Worm (Caenorhabditis elegans) whole organism, young adult: Measurements from ENCODE around the gene T02C1.2.

Source experiments
- B0035.1 ChIP-seq: sonication (generic microtip); optimal IDR thresholded peaks from 2 replicates; lab custom pipeline; 2016; ENCODE audit warnings: missing genetic modification characterization, mild to moderate bottlenecking, missing compliant biosample characterization, missing genotype, missing genetic modification reagents
- Y56A3A.18 ChIP-seq: fragments of 200-800 bp; sonication (Bioruptor generic); IDR thresholded peaks from 2 replicates; pipeline ENCODE4 v1.3.6; 2022; ENCODE audit warnings: missing genetic modification reagents, missing genetic modification characterization, missing compliant biosample characterization
- fkh-3 ChIP-seq: sonication (generic microtip); optimal IDR thresholded peaks from 2 replicates; lab custom pipeline; 2016; ENCODE audit warnings: mild to moderate bottlenecking, missing genetic modification characterization, missing compliant biosample characterization
- lin-26 ChIP-seq: fragments of 200-800 bp; sonication (Bioruptor generic); IDR thresholded peaks from 2 replicates; pipeline ENCODE4 v1.3.6; 2022; ENCODE audit warnings: missing genetic modification reagents, missing genetic modification characterization, missing compliant biosample characterization
- nhr-90 ChIP-seq: sonication (generic microtip); optimal IDR thresholded peaks from 2 replicates; lab custom pipeline; 2016; ENCODE audit warnings: missing genotype, mild to moderate bottlenecking, missing genetic modification characterization, missing compliant biosample characterization

- TF ChIP-seq lin-26 (GFP tag; lab: Robert Waterston, UW) (no peak), nhr-90 (tag; lab: Kevin White, UChicago) (no peak), B0035.1 (tag; lab: Kevin White, UChicago) (no peak), fkh-3 (tag; lab: Kevin White, UChicago) (no peak), Y56A3A.18 (GFP tag; lab: Robert Waterston, UW) (no peak)
These were observed 46.5 kb downstream of the T02C1.2 start, which contains the start of gene K01B6.4 for ce11 chrIII:9297345-9297744.
